Worm (Caenorhabditis elegans): ENCODE results near the gene insc-1.

- TF ChIP-seq F13C5.2 (tag; optimal IDR thresholded peaks at IDR 0.05) (no peak), ama-1 (optimal IDR thresholded peaks at IDR 0.05) (no peak), aly-1 (tag; optimal IDR thresholded peaks at IDR 0.05) (no peak), tbx-11 (GFP tag; IDR thresholded peaks at IDR 0.05) (no peak), tbx-37 (GFP tag; conservative IDR thresholded peaks at IDR 0.05) (no peak), ceh-13 (GFP tag; optimal IDR thresholded peaks at IDR 0.05) (no peak), flt-1 (GFP tag; IDR thresholded peaks at IDR 0.05) (no peak), B0310.2 (tag; optimal IDR thresholded peaks at IDR 0.05) (no peak), hmbx-1 (tag; optimal IDR thresholded peaks at IDR 0.05) (no peak), tra-4 (tag; optimal IDR thresholded peaks at IDR 0.05) (no peak), ceh-36 (tag; optimal IDR thresholded peaks at IDR 0.05) (no peak), scrt-1 (GFP tag; IDR thresholded peaks at IDR 0.05) (no peak)
Measured at ce11 chrII:7343668-7344067, 15.0 kb upstream of the insc-1 start.

Data from whole organism, early embryonic.